Worm (Caenorhabditis elegans): Measurements from ENCODE around the gene nhr-16.

Gene nhr-16

ce11 chrII:4438601-4439000 lies at the start of gene nhr-16:
TSS of gene nhr-16 (plus strand) at chrII:4438805.
- no peak for TF ChIP-seq flt-1 (GFP tag; IDR thresholded peaks at IDR 0.05)
- TF ChIP-seq tbx-11 (GFP tag; IDR thresholded peaks at IDR 0.05), result no peak
- no peak for TF ChIP-seq ets-7 (tag; optimal IDR thresholded peaks at IDR 0.05)
- TF ChIP-seq sea-1 (GFP tag; conservative IDR thresholded peaks at IDR 0.05), result no peak
- no peak for TF ChIP-seq hmbx-1 (tag; optimal IDR thresholded peaks at IDR 0.05)
- no peak for TF ChIP-seq aly-1 (tag; optimal IDR thresholded peaks at IDR 0.05)
- no peak for TF ChIP-seq ceh-13 (GFP tag; optimal IDR thresholded peaks at IDR 0.05)

DNA sequence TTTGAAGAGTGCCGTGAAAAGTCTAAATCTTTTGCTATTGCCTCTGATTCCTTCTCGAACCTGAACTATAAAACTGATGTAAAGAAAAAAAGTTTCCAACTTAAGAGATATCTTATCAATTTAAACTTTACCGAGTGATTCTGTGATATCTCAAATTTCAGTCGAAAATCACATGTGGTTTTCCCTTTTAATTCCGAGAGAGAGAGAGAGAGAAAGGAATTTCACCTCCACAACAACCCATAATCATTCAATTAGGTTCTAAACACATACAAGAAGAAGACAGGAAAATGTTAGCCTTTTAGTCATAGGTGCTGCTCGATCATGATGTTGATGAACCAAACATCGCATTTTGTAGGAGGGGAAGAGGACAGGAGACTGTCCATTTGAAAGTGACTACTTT lies 47.5 kb upstream of the nhr-16 start:
- no peak for TF ChIP-seq B0310.2 (tag; optimal IDR thresholded peaks at IDR 0.05)
- TF ChIP-seq flt-1 (GFP tag; IDR thresholded peaks at IDR 0.05), result no peak
- TF ChIP-seq hmg-4 (GFP tag; optimal IDR thresholded peaks at IDR 0.05), result no peak
- no peak for TF ChIP-seq tbx-37 (GFP tag; conservative IDR thresholded peaks at IDR 0.05)
- no peak for TF ChIP-seq F13C5.2 (tag; optimal IDR thresholded peaks at IDR 0.05)
- no peak for TF ChIP-seq aly-1 (tag; optimal IDR thresholded peaks at IDR 0.05)
- TF ChIP-seq scrt-1 (GFP tag; IDR thresholded peaks at IDR 0.05), result no peak
- TF ChIP-seq hmbx-1 (tag; optimal IDR thresholded peaks at IDR 0.05), result no peak
- no peak for TF ChIP-seq sea-1 (GFP tag; conservative IDR thresholded peaks at IDR 0.05)
- TF ChIP-seq ama-1 (optimal IDR thresholded peaks at IDR 0.05), result no peak
- no peak for TF ChIP-seq ceh-13 (GFP tag; optimal IDR thresholded peaks at IDR 0.05)
- TF ChIP-seq tra-4 (tag; optimal IDR thresholded peaks at IDR 0.05), result no peak
- no peak for TF ChIP-seq hnd-1 (tag; optimal IDR thresholded peaks at IDR 0.05)
- no peak for TF ChIP-seq pes-1 (GFP tag; IDR thresholded peaks at IDR 0.05)
- TF ChIP-seq tbx-11 (GFP tag; IDR thresholded peaks at IDR 0.05), result no peak
- TF ChIP-seq ets-7 (tag; optimal IDR thresholded peaks at IDR 0.05), result no peak
- TF ChIP-seq ceh-36 (tag; optimal IDR thresholded peaks at IDR 0.05), result no peak

- TF ChIP-seq ceh-36 (tag; optimal IDR thresholded peaks at IDR 0.05), result no peak
- TF ChIP-seq tra-4 (tag; optimal IDR thresholded peaks at IDR 0.05), result no peak
- TF ChIP-seq flt-1 (GFP tag; IDR thresholded peaks at IDR 0.05), result no peak
- no peak for TF ChIP-seq tbx-11 (GFP tag; IDR thresholded peaks at IDR 0.05)
- TF ChIP-seq hmbx-1 (tag; optimal IDR thresholded peaks at IDR 0.05), result no peak
- no peak for TF ChIP-seq ets-7 (tag; optimal IDR thresholded peaks at IDR 0.05)
- no peak for TF ChIP-seq B0310.2 (tag; optimal IDR thresholded peaks at IDR 0.05)
- TF ChIP-seq ama-1 (optimal IDR thresholded peaks at IDR 0.05), result no peak
- no peak for TF ChIP-seq pes-1 (GFP tag; IDR thresholded peaks at IDR 0.05)
Observed at ce11 chrII:4392526-4393057, 46.0 kb upstream of the nhr-16 start, which contains the start of gene mlt-7. TSS of gene mlt-7 (plus strand) at chrII:4393007.

DNA sequence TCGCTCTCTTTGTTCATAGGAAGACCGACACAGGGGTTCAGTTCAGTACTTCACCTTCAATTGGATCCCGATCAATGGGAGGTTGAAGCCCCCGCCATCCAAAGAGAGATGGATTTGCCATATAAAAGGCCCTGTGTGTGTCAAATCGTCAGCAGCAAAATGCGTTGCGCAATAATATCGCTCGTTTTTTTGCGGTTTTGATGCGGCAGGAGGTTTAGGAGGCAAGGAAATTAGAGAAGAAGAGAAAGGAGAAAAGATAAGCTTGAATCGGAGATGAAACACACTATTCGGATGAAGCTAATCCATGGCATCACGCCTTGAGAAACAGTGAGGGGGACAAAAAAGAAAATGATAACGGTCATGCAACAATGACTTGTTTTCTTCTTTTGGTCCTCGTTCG lies 44.2 kb upstream of the nhr-16 start:
- TF ChIP-seq tbx-37 (GFP tag; conservative IDR thresholded peaks at IDR 0.05), result no peak
- TF ChIP-seq hmg-4 (GFP tag; optimal IDR thresholded peaks at IDR 0.05), result no peak
- TF ChIP-seq pes-1 (GFP tag; IDR thresholded peaks at IDR 0.05), result no peak
- no peak for TF ChIP-seq ceh-36 (tag; optimal IDR thresholded peaks at IDR 0.05)

DNA sequence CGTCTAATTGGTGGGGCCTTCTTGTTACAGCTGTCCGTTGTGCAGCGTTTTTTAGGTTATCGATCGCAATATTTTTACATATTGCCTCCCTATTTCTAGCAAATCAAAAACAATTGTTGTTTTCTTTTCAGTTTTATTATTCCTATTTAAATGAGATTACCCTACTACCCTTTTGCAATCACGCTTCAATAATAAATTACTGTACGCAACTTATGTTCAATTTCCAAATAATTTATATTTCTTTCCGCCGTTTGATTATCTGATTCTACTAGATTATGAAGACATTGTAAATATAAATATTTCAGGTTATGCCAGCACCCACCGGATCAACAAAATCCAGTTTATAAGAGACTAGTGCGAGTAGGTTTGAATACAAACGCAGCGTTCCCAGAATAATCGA lies 33.2 kb upstream of the nhr-16 start, which contains the start of gene ZK430.5:
TSS of gene ZK430.5 (plus strand) at position 301 of the 400 bp plus-strand sequence.
- TF ChIP-seq ceh-36 (tag; optimal IDR thresholded peaks at IDR 0.05) (no peak), sea-1 (GFP tag; conservative IDR thresholded peaks at IDR 0.05) (no peak), hnd-1 (tag; optimal IDR thresholded peaks at IDR 0.05) (no peak), hmbx-1 (tag; optimal IDR thresholded peaks at IDR 0.05) (no peak), B0310.2 (tag; optimal IDR thresholded peaks at IDR 0.05) (no peak), aly-1 (tag; optimal IDR thresholded peaks at IDR 0.05) (no peak), ceh-13 (GFP tag; optimal IDR thresholded peaks at IDR 0.05) (no peak), hmg-4 (GFP tag; optimal IDR thresholded peaks at IDR 0.05) (no peak), pes-1 (GFP tag; IDR thresholded peaks at IDR 0.05) (no peak), scrt-1 (GFP tag; IDR thresholded peaks at IDR 0.05) (no peak), flt-1 (GFP tag; IDR thresholded peaks at IDR 0.05) (no peak), tbx-11 (GFP tag; IDR thresholded peaks at IDR 0.05) (no peak), tra-4 (tag; optimal IDR thresholded peaks at IDR 0.05) (no peak), tbx-37 (GFP tag; conservative IDR thresholded peaks at IDR 0.05) (no peak), F13C5.2 (tag; optimal IDR thresholded peaks at IDR 0.05) (no peak), ama-1 (optimal IDR thresholded peaks at IDR 0.05) (no peak)

DNA sequence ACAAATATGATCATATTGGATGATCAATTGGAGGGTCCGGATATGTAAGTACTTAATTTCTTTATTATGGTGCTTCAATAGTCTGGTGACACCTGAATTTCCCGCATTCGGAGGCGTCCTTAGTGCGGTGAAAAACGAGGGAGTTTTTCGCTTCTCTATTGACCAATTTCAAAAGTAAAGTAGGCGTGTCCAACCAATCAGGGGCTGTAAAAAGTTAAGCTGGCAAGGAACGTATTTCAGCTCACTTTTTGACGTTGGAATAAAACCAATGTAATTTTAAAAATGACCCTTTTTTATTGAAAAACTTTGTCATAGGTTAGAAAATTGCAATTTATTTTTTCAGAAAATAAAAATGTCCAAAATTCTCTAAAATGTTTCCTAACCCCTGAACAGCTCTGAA lies 29.0 kb upstream of the nhr-16 start:
- no peak for TF ChIP-seq hmbx-1 (tag; optimal IDR thresholded peaks at IDR 0.05)
- TF ChIP-seq scrt-1 (GFP tag; IDR thresholded peaks at IDR 0.05), result no peak
- TF ChIP-seq hmg-4 (GFP tag; optimal IDR thresholded peaks at IDR 0.05), result no peak
- no peak for TF ChIP-seq ama-1 (optimal IDR thresholded peaks at IDR 0.05)

ce11 chrII:4417333-4417732 lies 21.3 kb upstream of the nhr-16 start, which contains the start of gene sod-5:
TSS of gene sod-5 (plus strand) at chrII:4417633.
- TF ChIP-seq scrt-1 (GFP tag; IDR thresholded peaks at IDR 0.05) (no peak), tbx-37 (GFP tag; conservative IDR thresholded peaks at IDR 0.05) (no peak), tbx-11 (GFP tag; IDR thresholded peaks at IDR 0.05) (no peak), B0310.2 (tag; optimal IDR thresholded peaks at IDR 0.05) (no peak), pes-1 (GFP tag; IDR thresholded peaks at IDR 0.05) (no peak), tra-4 (tag; optimal IDR thresholded peaks at IDR 0.05) (no peak), hmbx-1 (tag; optimal IDR thresholded peaks at IDR 0.05) (no peak), hmg-4 (GFP tag; optimal IDR thresholded peaks at IDR 0.05) (no peak), F13C5.2 (tag; optimal IDR thresholded peaks at IDR 0.05) (no peak), ceh-36 (tag; optimal IDR thresholded peaks at IDR 0.05) (no peak), aly-1 (tag; optimal IDR thresholded peaks at IDR 0.05) (no peak), hnd-1 (tag; optimal IDR thresholded peaks at IDR 0.05) (no peak), ets-7 (tag; optimal IDR thresholded peaks at IDR 0.05) (no peak), ceh-13 (GFP tag; optimal IDR thresholded peaks at IDR 0.05) (no peak), sea-1 (GFP tag; conservative IDR thresholded peaks at IDR 0.05) (no peak), flt-1 (GFP tag; IDR thresholded peaks at IDR 0.05) (no peak), ama-1 (optimal IDR thresholded peaks at IDR 0.05) (no peak)

DNA sequence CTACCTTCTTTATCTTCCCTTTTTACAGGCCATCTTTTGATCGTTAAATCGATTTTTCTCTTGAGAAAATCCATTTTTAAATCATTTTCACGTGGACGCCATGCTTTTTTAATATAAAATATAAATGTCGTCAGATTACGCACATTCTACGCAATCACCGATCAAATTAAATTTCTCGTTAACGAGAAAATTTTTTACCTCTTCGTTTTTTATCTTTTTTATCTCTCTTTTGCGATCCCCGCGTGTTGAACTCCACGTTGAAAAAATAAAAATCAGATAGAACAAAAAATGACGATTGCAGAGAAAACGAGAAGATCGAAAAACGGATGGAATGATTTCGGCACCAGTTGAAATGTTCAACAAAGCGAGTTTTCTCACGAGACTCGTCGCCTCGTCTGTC lies 18.6 kb upstream of the nhr-16 start, which contains the start of gene bpnt-1:
TSS of gene bpnt-1 (plus strand) at position 301 of the 400 bp plus-strand sequence.
- TF ChIP-seq hmg-4 (GFP tag; optimal IDR thresholded peaks at IDR 0.05) (no peak), ceh-13 (GFP tag; optimal IDR thresholded peaks at IDR 0.05) (no peak), scrt-1 (GFP tag; IDR thresholded peaks at IDR 0.05) (no peak)

Measured in whole organism, early embryonic.